Worm (Caenorhabditis elegans) whole organism, L4 larva: Measurements from ENCODE around the gene ZK355.2.

ENCODE experiments used
- R02D3.7 ChIP-seq: fragments of 150-350 bp; sonication (generic microtip); optimal IDR thresholded peaks from 3 replicates; lab custom pipeline; 2014; ENCODE audit warnings: missing biosample characterization, missing genetic modification characterization
- dpl-1 ChIP-seq: fragments of 150-350 bp; optimal IDR thresholded peaks from 2 replicates; lab custom pipeline; 2014; ENCODE audit warnings: missing biosample characterization, missing genetic modification reagents, missing genetic modification characterization
- nhr-6 ChIP-seq: fragments of 150-350 bp; optimal IDR thresholded peaks from 2 replicates; lab custom pipeline; 2014; ENCODE audit warnings: missing biosample characterization, missing genetic modification characterization

ce11 chrII:2930499-2930898 lies 6.8 kb downstream of the ZK355.2 start, which contains the start of the genes irld-64 and irld-63:
- no peak for TF ChIP-seq R02D3.7
- no peak for TF ChIP-seq dpl-1 (GFP tag; lab: Kevin White, UChicago)
- no peak for TF ChIP-seq nhr-6 (tag; lab: Kevin White, UChicago)
